Fruit fly (Drosophila melanogaster) whole organism, embryonic: ENCODE data around the gene CG12106.

Experiments
- Asciz ChIP-seq: fragments of 200-800 bp; sonication (Bioruptor generic); optimal IDR thresholded peaks from 2 replicates; lab custom pipeline; 2017; ENCODE audit warnings: missing biosample characterization, mild to moderate bottlenecking, missing genetic modification characterization, missing genetic modification reagents
- Bdp1 ChIP-seq: fragments of 200-800 bp; sonication (Bioruptor generic); optimal IDR thresholded peaks from 3 replicates; lab custom pipeline; 2016; ENCODE audit warnings: missing biosample characterization, missing genetic modification characterization
- BtbVII ChIP-seq: fragments of 200-800 bp; sonication (Bioruptor generic); optimal IDR thresholded peaks from 3 replicates; lab custom pipeline; 2017; ENCODE audit warnings: missing biosample characterization, mild to moderate bottlenecking, missing genetic modification characterization
- CG1024 ChIP-seq: fragments of 200-800 bp; sonication (Bioruptor generic); IDR thresholded peaks from 2 replicates; pipeline ENCODE4 v1.3.6; 2022; ENCODE audit warnings: missing biosample characterization, missing genetic modification characterization
- CG10267 ChIP-seq: fragments of 200-800 bp; sonication (Bioruptor generic); optimal IDR thresholded peaks from 2 replicates; lab custom pipeline; 2018; ENCODE audit warnings: missing biosample characterization, mild to moderate bottlenecking, missing genetic modification characterization, moderate library complexity
- CG11247 ChIP-seq: fragments of 200-800 bp; sonication (Bioruptor generic); IDR thresholded peaks from 2 replicates; pipeline ENCODE4 v1.3.6; 2022; ENCODE audit warnings: missing biosample characterization, missing genetic modification characterization
- CG12236 ChIP-seq: fragments of 200-800 bp; sonication (Bioruptor generic); optimal IDR thresholded peaks from 2 replicates; lab custom pipeline; 2016; ENCODE audit warnings: missing biosample characterization, missing genetic modification characterization
- CG12299 ChIP-seq: fragments of 200-800 bp; sonication (Bioruptor generic); optimal IDR thresholded peaks from 2 replicates; lab custom pipeline; 2018; ENCODE audit warnings: missing biosample characterization, mild to moderate bottlenecking, missing genetic modification characterization
- CG12659 ChIP-seq: fragments of 200-800 bp; sonication (Bioruptor generic); optimal IDR thresholded peaks from 3 replicates; lab custom pipeline; 2017; ENCODE audit warnings: mild to moderate bottlenecking, missing biosample characterization, missing genetic modification reagents, missing genetic modification characterization
- CG13296 ChIP-seq: fragments of 200-800 bp; sonication (Bioruptor generic); optimal IDR thresholded peaks from 3 replicates; lab custom pipeline; 2018; ENCODE audit warnings: missing biosample characterization, mild to moderate bottlenecking, missing genetic modification characterization
- CG13894 ChIP-seq: fragments of 200-800 bp; sonication (Bioruptor generic); optimal IDR thresholded peaks from 3 replicates; lab custom pipeline; 2018; ENCODE audit warnings: missing biosample characterization, mild to moderate bottlenecking, missing genetic modification characterization, moderate library complexity
- CG1603 ChIP-seq: fragments of 200-800 bp; sonication (Bioruptor generic); optimal IDR thresholded peaks from 2 replicates; lab custom pipeline; 2019; ENCODE audit warnings: missing biosample characterization, mild to moderate bottlenecking, missing genetic modification characterization, moderate library complexity
- CG16815 ChIP-seq: fragments of 200-800 bp; sonication (Bioruptor generic); optimal IDR thresholded peaks from 3 replicates; lab custom pipeline; 2017; ENCODE audit warnings: missing biosample characterization, mild to moderate bottlenecking, missing genetic modification characterization
- CG2889 ChIP-seq: fragments of 200-800 bp; sonication (Bioruptor generic); IDR thresholded peaks from 3 replicates; pipeline ENCODE4 v1.3.6; 2022; ENCODE audit warnings: missing biosample characterization, missing genetic modification characterization
- CG5180 ChIP-seq: fragments of 200-800 bp; sonication (Bioruptor generic); optimal IDR thresholded peaks from 3 replicates; lab custom pipeline; 2017; ENCODE audit warnings: missing biosample characterization, missing genetic modification characterization, mild to moderate bottlenecking, moderate library complexity, missing genetic modification reagents
- CG6765 ChIP-seq: fragments of 200-800 bp; sonication (Bioruptor generic); optimal IDR thresholded peaks from 3 replicates; lab custom pipeline; 2017; ENCODE audit warnings: missing biosample characterization, mild to moderate bottlenecking, missing genetic modification characterization
- CG7271 ChIP-seq: fragments of 200-800 bp; sonication (Bioruptor generic); optimal IDR thresholded peaks from 2 replicates; lab custom pipeline; 2018; ENCODE audit warnings: missing biosample characterization, mild to moderate bottlenecking, missing genetic modification characterization, moderate library complexity
- CG7786 ChIP-seq: fragments of 200-800 bp; sonication (Bioruptor generic); optimal IDR thresholded peaks from 2 replicates; lab custom pipeline; 2016; ENCODE audit warnings: missing biosample characterization, missing genetic modification characterization
- CG9797 ChIP-seq: fragments of 200-800 bp; sonication (Bioruptor generic); optimal IDR thresholded peaks from 3 replicates; lab custom pipeline; 2018; ENCODE audit warnings: missing biosample characterization, mild to moderate bottlenecking, missing genetic modification characterization
- CrebB ChIP-seq: fragments of 200-800 bp; sonication (Bioruptor generic); optimal IDR thresholded peaks from 3 replicates; lab custom pipeline; 2018; ENCODE audit warnings: missing biosample characterization, mild to moderate bottlenecking, missing genetic modification characterization
- Dfd ChIP-seq, 2 experiments: fragments of >200 bp; optimal IDR thresholded peaks; 2 replicates each; lab custom pipeline; 2017; ENCODE audit warnings: missing biosample characterization in 2 of 2, missing genetic modification characterization in 2 of 2
- Gug ChIP-seq: fragments of 200-800 bp; sonication (Bioruptor generic); IDR thresholded peaks from 4 replicates; pipeline ENCODE4 v1.3.6; 2022; ENCODE audit warnings: missing biosample characterization, missing genetic modification characterization
- HmgD ChIP-seq: fragments of 200-800 bp; sonication (Bioruptor generic); optimal IDR thresholded peaks from 3 replicates; lab custom pipeline; 2016; ENCODE audit warnings: missing biosample characterization, missing genetic modification characterization
- MESR4 ChIP-seq: fragments of 200-800 bp; sonication (Bioruptor generic); optimal IDR thresholded peaks from 2 replicates; lab custom pipeline; 2018; ENCODE audit warnings: missing biosample characterization, mild to moderate bottlenecking, missing genetic modification characterization, moderate library complexity
- Med ChIP-seq: fragments of 200-800 bp; sonication (Bioruptor generic); peaks from one replicate; lab custom pipeline; 2016; ENCODE audit warnings: missing biosample characterization, missing genetic modification characterization, mild to moderate bottlenecking, inconsistent platforms, moderate library complexity
- Oaz ChIP-seq: fragments of 200-800 bp; sonication (Bioruptor generic); IDR thresholded peaks from 2 replicates; pipeline ENCODE4 v1.3.6; 2022; ENCODE audit warnings: missing biosample characterization, missing genetic modification characterization
- Opbp ChIP-seq: fragments of 200-800 bp; sonication (Bioruptor generic); IDR thresholded peaks from 3 replicates; pipeline ENCODE4 v1.3.6; 2022; ENCODE audit warnings: missing biosample characterization, missing genetic modification characterization; ENCODE audit not compliant: partially characterized antibody
- Scr ChIP-seq: fragments of 200-800 bp; sonication (Bioruptor generic); IDR thresholded peaks from 2 replicates; pipeline ENCODE4 v1.3.6; 2022; ENCODE audit warnings: missing biosample characterization, missing genetic modification characterization; ENCODE audit not compliant: partially characterized antibody
- Ssrp ChIP-seq: fragments of 200-800 bp; sonication (Bioruptor generic); optimal IDR thresholded peaks from 2 replicates; lab custom pipeline; 2018; ENCODE audit warnings: missing biosample characterization, mild to moderate bottlenecking, missing genetic modification characterization, moderate library complexity
- Stat92E ChIP-seq, 3 experiments: fragments of >200 bp in 2 of 3; fragments of 200-800 bp in 1 of 3; sonication (Bioruptor generic) in 1 of 3; optimal IDR thresholded peaks; 2 replicates each; lab custom pipeline; 2017 to 2019; ENCODE audit warnings: missing biosample characterization in 3 of 3, missing genetic modification characterization in 3 of 3, mild to moderate bottlenecking in 1 of 3, moderate library complexity in 1 of 3
- ato ChIP-seq: fragments of 200-800 bp; sonication (Bioruptor generic); IDR thresholded peaks from 2 replicates; pipeline ENCODE4 v1.3.6; 2022; ENCODE audit warnings: missing biosample characterization, missing genetic modification characterization; ENCODE audit not compliant: partially characterized antibody
- br ChIP-seq: fragments of >200 bp; optimal IDR thresholded peaks from 2 replicates; lab custom pipeline; 2017
- btn ChIP-seq: fragments of 200-800 bp; sonication (Bioruptor generic); optimal IDR thresholded peaks from 2 replicates; lab custom pipeline; 2016; ENCODE audit warnings: missing biosample characterization, missing genetic modification characterization
- cad ChIP-seq: fragments of >200 bp; optimal IDR thresholded peaks from 2 replicates; lab custom pipeline; 2017; ENCODE audit warnings: missing biosample characterization, missing genetic modification characterization
- caup ChIP-seq: fragments of 200-800 bp; sonication (Bioruptor generic); optimal IDR thresholded peaks from 3 replicates; lab custom pipeline; 2017; ENCODE audit warnings: missing biosample characterization, mild to moderate bottlenecking, missing genetic modification characterization, moderate library complexity; ENCODE audit not compliant: severe bottlenecking
- cwo ChIP-seq: fragments of 200-800 bp; sonication (Bioruptor generic); optimal IDR thresholded peaks from 3 replicates; lab custom pipeline; 2017; ENCODE audit warnings: missing biosample characterization, missing genetic modification characterization, mild to moderate bottlenecking, moderate library complexity, missing genetic modification reagents
- dpn ChIP-seq, 2 experiments: fragments of 200-800 bp; sonication (Bioruptor generic); optimal IDR thresholded peaks; 3 replicates each; lab custom pipeline; 2016; ENCODE audit warnings: missing biosample characterization in 2 of 2, missing genetic modification characterization in 2 of 2
- fu2 ChIP-seq: fragments of 200-800 bp; sonication (Bioruptor generic); optimal IDR thresholded peaks from 2 replicates; lab custom pipeline; 2016; ENCODE audit warnings: missing biosample characterization, missing genetic modification characterization
- gcm ChIP-seq: fragments of 200-800 bp; sonication (Bioruptor generic); optimal IDR thresholded peaks from 2 replicates; lab custom pipeline; 2019; ENCODE audit warnings: missing biosample characterization, mild to moderate bottlenecking, missing genetic modification characterization, moderate library complexity
- inv ChIP-seq: fragments of 200-800 bp; sonication (Bioruptor generic); IDR thresholded peaks from 2 replicates; pipeline ENCODE4 v1.3.6; 2022; ENCODE audit warnings: missing biosample characterization, missing genetic modification characterization; ENCODE audit not compliant: partially characterized antibody
- jing ChIP-seq: fragments of 200-800 bp; sonication (Bioruptor generic); optimal IDR thresholded peaks from 2 replicates; lab custom pipeline; 2018; ENCODE audit warnings: missing biosample characterization, mild to moderate bottlenecking, missing genetic modification characterization
- kah ChIP-seq: fragments of 200-800 bp; sonication (Bioruptor generic); optimal IDR thresholded peaks from 2 replicates; lab custom pipeline; 2018; ENCODE audit warnings: missing biosample characterization, mild to moderate bottlenecking, missing genetic modification characterization
- kni ChIP-seq: fragments of 200-800 bp; sonication (Bioruptor generic); optimal IDR thresholded peaks from 3 replicates; lab custom pipeline; 2017; ENCODE audit warnings: mild to moderate bottlenecking, missing biosample characterization, missing genetic modification reagents, missing genetic modification characterization
- p53 ChIP-seq: fragments of 200-800 bp; sonication (Bioruptor generic); optimal IDR thresholded peaks from 2 replicates; lab custom pipeline; 2016; ENCODE audit warnings: missing biosample characterization, missing genetic modification characterization
- psq ChIP-seq: fragments of 200-800 bp; sonication (Bioruptor generic); optimal IDR thresholded peaks from 2 replicates; lab custom pipeline; 2017; ENCODE audit warnings: missing biosample characterization, missing genetic modification characterization
- scrt ChIP-seq: fragments of 200-800 bp; sonication (Bioruptor generic); optimal IDR thresholded peaks from 2 replicates; lab custom pipeline; 2018; ENCODE audit warnings: missing biosample characterization, mild to moderate bottlenecking, missing genetic modification characterization, moderate library complexity
- sens ChIP-seq: fragments of 200-800 bp; sonication (Bioruptor generic); peaks from one replicate; lab custom pipeline; 2016; ENCODE audit warnings: missing biosample characterization, missing genetic modification characterization
- vnd ChIP-seq: fragments of 200-800 bp; sonication (Bioruptor generic); IDR thresholded peaks from 3 replicates; pipeline ENCODE4 v1.3.6; 2022; ENCODE audit warnings: missing biosample characterization, missing genetic modification characterization; ENCODE audit not compliant: partially characterized antibody
- vvl ChIP-seq: fragments of 200-800 bp; sonication (Bioruptor generic); IDR thresholded peaks from 2 replicates; pipeline ENCODE4 v1.3.6; 2022; ENCODE audit warnings: missing biosample characterization, missing genetic modification characterization
- zen2 ChIP-seq: fragments of 200-800 bp; sonication (Bioruptor generic); IDR thresholded peaks from 3 replicates; pipeline ENCODE4 v1.3.6; 2022; ENCODE audit warnings: missing biosample characterization, missing genetic modification characterization; ENCODE audit not compliant: partially characterized antibody

The CG12106 gene

DNA sequence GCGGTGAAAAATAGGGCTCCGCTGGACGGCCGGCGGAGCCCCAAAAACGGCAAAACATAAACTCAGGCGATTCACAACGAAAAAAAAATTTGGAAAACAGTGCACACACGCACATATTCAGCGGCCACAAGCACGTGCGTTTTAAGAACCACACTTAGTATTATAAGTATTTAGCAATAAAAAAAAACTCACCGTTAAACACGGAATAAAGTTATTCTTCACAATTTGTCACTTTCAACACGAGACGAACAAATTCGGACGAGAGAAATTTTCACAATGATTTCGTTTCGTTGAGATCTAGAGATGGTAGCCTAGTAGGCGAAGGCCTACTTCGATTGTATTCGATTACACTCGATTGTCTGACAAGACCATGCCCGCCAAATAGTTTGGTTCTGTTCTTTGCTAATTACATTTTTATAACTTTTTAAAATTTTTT lies 37.3 kb upstream of the CG12106 start, which contains the start of gene His3.3B (continued):
- peak; percentile 41 for TF ChIP-seq Scr (GFP tag; lab: Robert Waterston, UW)
- TF ChIP-seq CG13296 (GFP tag; lab: Kevin White, UChicago) = peak; percentile 41
- TF ChIP-seq Med (GFP tag; lab: Kevin White, UChicago) = peak; percentile 85
- TF ChIP-seq fu2 (GFP tag; lab: Kevin White, UChicago) = peak; percentile 80
- peak in 1 of 3 experiments; percentile 59 for TF ChIP-seq Stat92E (GFP tag; optimal IDR thresholded peaks at IDR 0.05; lab: Kevin White, UChicago)
- TF ChIP-seq cwo = peak; percentile 49
- TF ChIP-seq CG13894 (tag; lab: Kevin White, UChicago) = peak; percentile 38
- TF ChIP-seq p53 (GFP tag; lab: Kevin White, UChicago) = no peak
- TF ChIP-seq dpn (GFP tag; optimal IDR thresholded peaks at IDR 0.05; lab: Kevin White, UChicago) = no peak
- TF ChIP-seq BtbVII (GFP tag; lab: Kevin White, UChicago) = peak; percentile 7
- TF ChIP-seq vvl (GFP tag; lab: Robert Waterston, UW) = peak; percentile 27; the same call in 1 of the 2 replicates
- peak; percentile 0 for TF ChIP-seq caup (GFP tag; lab: Kevin White, UChicago)
- no peak for TF ChIP-seq CG5180 (GFP tag; lab: Kevin White, UChicago)
- TF ChIP-seq Oaz (GFP tag; lab: Robert Waterston, UW) = no peak
- TF ChIP-seq Opbp (GFP tag; lab: Robert Waterston, UW) = peak; percentile 38; the same call in 2 of the 3 replicates
- no peak for TF ChIP-seq Ssrp (tag; lab: Kevin White, UChicago)
- TF ChIP-seq scrt (GFP tag; lab: Kevin White, UChicago) = peak; percentile 21
- TF ChIP-seq CG12299 (tag; lab: Kevin White, UChicago) = peak; percentile 55
- peak; percentile 78 for TF ChIP-seq CG12659 (GFP tag; lab: Kevin White, UChicago)
- no peak for TF ChIP-seq CG2889
- TF ChIP-seq psq (GFP tag; lab: Kevin White, UChicago) = no peak
- TF ChIP-seq cad (GFP tag; lab: Kevin White, UChicago) = no peak
- no peak for TF ChIP-seq CG11247 (GFP tag; lab: Robert Waterston, UW)
- TF ChIP-seq CG6765 (GFP tag; lab: Kevin White, UChicago) = peak; percentile 47
- TF ChIP-seq CG7786 = no peak
- TF ChIP-seq Bdp1 (GFP tag; lab: Kevin White, UChicago) = no peak
- TF ChIP-seq kah (GFP tag; lab: Kevin White, UChicago) = peak; percentile 12
- no peak for TF ChIP-seq jing
- peak; percentile 44 for TF ChIP-seq CG1603 (tag; lab: Kevin White, UChicago)
- peak; percentile 100 for TF ChIP-seq MESR4 (GFP tag; lab: Kevin White, UChicago)
- 0 out of 2 replicates have a peak, but pooled peaks have one; percentile 25 for TF ChIP-seq ato
- TF ChIP-seq CG9797 (GFP tag; lab: Kevin White, UChicago) = peak; percentile 44
- TF ChIP-seq Gug = no peak
- no peak for TF ChIP-seq vnd (GFP tag; lab: Robert Waterston, UW)
- no peak for TF ChIP-seq CrebB
- no peak for TF ChIP-seq CG16815
- no peak for TF ChIP-seq CG7271 (tag; lab: Kevin White, UChicago)
- no peak for TF ChIP-seq CG12236
- TF ChIP-seq zen2 = no peak
- TF ChIP-seq Asciz (GFP tag; lab: Kevin White, UChicago) = no peak
- TF ChIP-seq btn (GFP tag; lab: Kevin White, UChicago) = no peak
- TF ChIP-seq kni (GFP tag; lab: Kevin White, UChicago) = no peak
- TF ChIP-seq sens = peak; percentile 14
- no peak for TF ChIP-seq HmgD (GFP tag; lab: Kevin White, UChicago)
- no peak for TF ChIP-seq CG1024 (GFP tag; lab: Robert Waterston, UW)
- no peak for TF ChIP-seq br (lab: Kevin White, UChicago)
- TF ChIP-seq Dfd (GFP tag; optimal IDR thresholded peaks at IDR 0.05; lab: Kevin White, UChicago) = no peak
- TF ChIP-seq CG10267 = peak; percentile 47
- no peak for TF ChIP-seq inv (GFP tag; lab: Robert Waterston, UW)
- TF ChIP-seq gcm (GFP tag; lab: Kevin White, UChicago) = peak; percentile 17
